Fruit fly (Drosophila melanogaster): ENCODE data around the gene CG3117.

- TF ChIP-seq CG8478 (optimal IDR thresholded peaks at IDR 0.05) (no peak), CTCF (optimal IDR thresholded peaks at IDR 0.05) (no peak)
These were observed 38.8 kb downstream of the CG3117 start for dm6 chr2L:2808038-2808699.

All from S2 (cell line).